Worm (Caenorhabditis elegans) whole organism, L2 larva: ENCODE measurements around the gene R03H10.11.

Source experiments
- C34F6.9 ChIP-seq: fragments of 150-350 bp; optimal IDR thresholded peaks from 2 replicates; lab custom pipeline; 2014; ENCODE audit warnings: missing biosample characterization, missing genetic modification characterization
- F13H6.1 ChIP-seq: sonication (generic microtip); optimal IDR thresholded peaks from 2 replicates; lab custom pipeline; 2016; ENCODE audit warnings: missing genetic modification characterization, missing compliant biosample characterization
- R02D3.7 ChIP-seq: fragments of 150-350 bp; optimal IDR thresholded peaks from 2 replicates; lab custom pipeline; 2014; ENCODE audit warnings: missing biosample characterization, missing genetic modification characterization
- Y55F3AM.14 ChIP-seq: fragments of 200-800 bp; sonication (Bioruptor generic); optimal IDR thresholded peaks from 2 replicates; lab custom pipeline; 2018; ENCODE audit warnings: mild to moderate bottlenecking, missing genetic modification characterization, missing compliant biosample characterization
- ZK546.5 ChIP-seq: sonication (generic microtip); optimal IDR thresholded peaks from 2 replicates; lab custom pipeline; 2017; ENCODE audit warnings: missing biosample characterization, missing genetic modification characterization
- alr-1 ChIP-seq: fragments of 150-350 bp; optimal IDR thresholded peaks from 2 replicates; lab custom pipeline; 2014; ENCODE audit warnings: missing biosample characterization, missing genetic modification characterization
- aly-2 ChIP-seq: fragments of 150-350 bp; optimal IDR thresholded peaks from 2 replicates; lab custom pipeline; 2014; ENCODE audit warnings: missing biosample characterization, missing genetic modification characterization
- ama-1 ChIP-seq: fragments of 150-350 bp; optimal IDR thresholded peaks from 2 replicates; lab custom pipeline; 2018; ENCODE audit warnings: inconsistent platforms
- blmp-1 ChIP-seq: sonication (generic microtip); optimal IDR thresholded peaks from 2 replicates; lab custom pipeline; 2017; ENCODE audit warnings: missing genetic modification characterization, mild to moderate bottlenecking, missing compliant biosample characterization, antibody characterized with exemption, moderate library complexity; ENCODE audit not compliant: insufficient read depth
- ceh-16 ChIP-seq: fragments of 150-350 bp; optimal IDR thresholded peaks from 2 replicates; lab custom pipeline; 2014; ENCODE audit warnings: missing biosample characterization, missing genetic modification characterization
- ceh-82 ChIP-seq: fragments of 150-350 bp; optimal IDR thresholded peaks from 2 replicates; lab custom pipeline; 2014; ENCODE audit warnings: missing biosample characterization, missing genetic modification characterization
- crh-2 ChIP-seq: sonication (generic microtip); optimal IDR thresholded peaks from 2 replicates; lab custom pipeline; 2017; ENCODE audit warnings: missing biosample characterization, missing genetic modification characterization
- dmd-4 ChIP-seq: sonication (generic microtip); optimal IDR thresholded peaks from 2 replicates; lab custom pipeline; 2017; ENCODE audit warnings: missing biosample characterization, missing genetic modification characterization
- egl-27 ChIP-seq: sonication (generic microtip); optimal IDR thresholded peaks from 3 replicates; lab custom pipeline; 2017; ENCODE audit warnings: missing biosample characterization, missing genetic modification reagents, missing genetic modification characterization
- elt-1 ChIP-seq: fragments of 150-350 bp; optimal IDR thresholded peaks from 2 replicates; lab custom pipeline; 2014; ENCODE audit warnings: missing biosample characterization, missing genetic modification characterization
- elt-3 ChIP-seq: sonication (generic microtip); optimal IDR thresholded peaks from 2 replicates; lab custom pipeline; 2017; ENCODE audit warnings: missing biosample characterization, missing genetic modification characterization
- fos-1 ChIP-seq: fragments of 150-350 bp; optimal IDR thresholded peaks from 2 replicates; lab custom pipeline; 2014; ENCODE audit warnings: missing biosample characterization, missing genetic modification characterization
- gmeb-1 ChIP-seq: fragments of 150-350 bp; optimal IDR thresholded peaks from 2 replicates; lab custom pipeline; 2014; ENCODE audit warnings: missing biosample characterization, missing genetic modification characterization
- lin-11 ChIP-seq: fragments of 150-350 bp; sonication (generic microtip); optimal IDR thresholded peaks from 2 replicates; lab custom pipeline; 2014; ENCODE audit warnings: missing biosample characterization, missing genetic modification characterization, inconsistent platforms, mixed read lengths
- lin-13 ChIP-seq: fragments of 150-350 bp; optimal IDR thresholded peaks from 2 replicates; lab custom pipeline; 2014; ENCODE audit warnings: missing biosample characterization, missing genetic modification reagents, missing genetic modification characterization
- lin-39 ChIP-seq: fragments of 150-350 bp; optimal IDR thresholded peaks from 2 replicates; lab custom pipeline; 2014; ENCODE audit warnings: missing biosample characterization, missing genetic modification reagents, missing genetic modification characterization
- lsy-2 ChIP-seq, 2 experiments: fragments of 150-350 bp in 1 of 2; sonication (generic microtip) in 1 of 2; optimal IDR thresholded peaks; 2 replicates each; lab custom pipeline; 2014 to 2017; ENCODE audit warnings: missing biosample characterization in 2 of 2, missing genetic modification characterization in 2 of 2
- mab-5 ChIP-seq: fragments of 150-350 bp; optimal IDR thresholded peaks from 2 replicates; lab custom pipeline; 2014; ENCODE audit warnings: missing biosample characterization, missing genetic modification characterization
- mbf-1 ChIP-seq: sonication (generic microtip); optimal IDR thresholded peaks from 2 replicates; lab custom pipeline; 2017; ENCODE audit warnings: missing biosample characterization, missing genetic modification characterization
- mdl-1 ChIP-seq, 2 experiments: fragments of 150-350 bp in 1 of 2; sonication (generic microtip) in 1 of 2; optimal IDR thresholded peaks; 2 replicates each; lab custom pipeline; 2017; ENCODE audit warnings: missing biosample characterization in 2 of 2, missing genetic modification characterization in 2 of 2
- nhr-10 ChIP-seq: sonication (generic microtip); optimal IDR thresholded peaks from 2 replicates; lab custom pipeline; 2017; ENCODE audit warnings: missing biosample characterization, missing genetic modification characterization
- nhr-11 ChIP-seq: fragments of 150-350 bp; optimal IDR thresholded peaks from 2 replicates; lab custom pipeline; 2014; ENCODE audit warnings: missing biosample characterization, missing genetic modification characterization
- nhr-12 ChIP-seq: fragments of 150-350 bp; optimal IDR thresholded peaks from 2 replicates; lab custom pipeline; 2014; ENCODE audit warnings: missing biosample characterization, missing genetic modification characterization
- nhr-129 ChIP-seq: fragments of 150-350 bp; optimal IDR thresholded peaks from 2 replicates; lab custom pipeline; 2014; ENCODE audit warnings: missing biosample characterization, missing genetic modification characterization
- nhr-21 ChIP-seq: fragments of 150-350 bp; optimal IDR thresholded peaks from 2 replicates; lab custom pipeline; 2014; ENCODE audit warnings: missing biosample characterization, missing genetic modification characterization
- nhr-23 ChIP-seq: fragments of 150-350 bp; optimal IDR thresholded peaks from 2 replicates; lab custom pipeline; 2014; ENCODE audit warnings: missing biosample characterization, missing genetic modification reagents, missing genetic modification characterization
- nhr-237 ChIP-seq: fragments of 150-350 bp; optimal IDR thresholded peaks from 2 replicates; lab custom pipeline; 2014; ENCODE audit warnings: missing biosample characterization, missing genetic modification characterization
- nhr-25 ChIP-seq: fragments of 150-350 bp; sonication (generic microtip); optimal IDR thresholded peaks from 3 replicates; lab custom pipeline; 2014; ENCODE audit warnings: missing biosample characterization, missing genetic modification characterization
- nhr-6 ChIP-seq: fragments of 150-350 bp; optimal IDR thresholded peaks from 2 replicates; lab custom pipeline; 2014; ENCODE audit warnings: missing biosample characterization, missing genetic modification characterization
- nhr-77 ChIP-seq: fragments of 150-350 bp; optimal IDR thresholded peaks from 2 replicates; lab custom pipeline; 2014; ENCODE audit warnings: missing biosample characterization, missing genetic modification characterization
- peb-1 ChIP-seq: fragments of 150-350 bp; optimal IDR thresholded peaks from 2 replicates; lab custom pipeline; 2014; ENCODE audit warnings: missing biosample characterization, missing genetic modification characterization
- sem-4 ChIP-seq: fragments of 150-350 bp; optimal IDR thresholded peaks from 2 replicates; lab custom pipeline; 2014; ENCODE audit warnings: missing biosample characterization, missing genetic modification reagents, missing genetic modification characterization
- skn-1 ChIP-seq: sonication (generic microtip); optimal IDR thresholded peaks from 2 replicates; lab custom pipeline; 2017; ENCODE audit warnings: missing biosample characterization, missing genetic modification characterization
- sma-3 ChIP-seq: sonication (generic microtip); optimal IDR thresholded peaks from 2 replicates; lab custom pipeline; 2016; ENCODE audit warnings: missing genetic modification reagents, missing genetic modification characterization, missing compliant biosample characterization
- sma-9 ChIP-seq, 2 experiments: fragments of 150-350 bp in 1 of 2; sonication (generic microtip) in 1 of 2; optimal IDR thresholded peaks; 2 replicates each; lab custom pipeline; 2014 to 2016; ENCODE audit warnings: missing genetic modification characterization in 2 of 2, mild to moderate bottlenecking in 1 of 2, missing biosample characterization in 1 of 2, missing compliant biosample characterization in 1 of 2, missing genetic modification reagents in 1 of 2, moderate library complexity in 1 of 2
- snpc-4 ChIP-seq: fragments of 150-350 bp; optimal IDR thresholded peaks from 2 replicates; lab custom pipeline; 2014; ENCODE audit warnings: missing biosample characterization, missing genetic modification characterization
- unc-39 ChIP-seq: fragments of 150-350 bp; optimal IDR thresholded peaks from 2 replicates; lab custom pipeline; 2014; ENCODE audit warnings: missing biosample characterization, missing genetic modification characterization
- unc-55 ChIP-seq: fragments of 150-350 bp; sonication (generic microtip); optimal IDR thresholded peaks from 3 replicates; lab custom pipeline; 2014; ENCODE audit warnings: missing biosample characterization, missing genetic modification reagents, missing genetic modification characterization
- unc-62 ChIP-seq: fragments of 150-350 bp; optimal IDR thresholded peaks from 2 replicates; lab custom pipeline; 2014; ENCODE audit warnings: missing biosample characterization, missing genetic modification reagents, missing genetic modification characterization
- zag-1 ChIP-seq: fragments of 150-350 bp; optimal IDR thresholded peaks from 2 replicates; lab custom pipeline; 2014; ENCODE audit warnings: missing biosample characterization, missing genetic modification characterization
- ztf-1 ChIP-seq: fragments of 200-800 bp; sonication (Bioruptor generic); conservative IDR thresholded peaks from 2 replicates; pipeline ENCODE4 v1.3.6; 2022; ENCODE audit warnings: missing genetic modification characterization, missing compliant biosample characterization
- ztf-11 ChIP-seq: sonication (generic microtip); optimal IDR thresholded peaks from 2 replicates; lab custom pipeline; 2017; ENCODE audit warnings: missing biosample characterization, missing genetic modification characterization
- ztf-4 ChIP-seq: fragments of 150-350 bp; optimal IDR thresholded peaks from 2 replicates; lab custom pipeline; 2014; ENCODE audit warnings: missing biosample characterization, missing genetic modification characterization

R03H10.11 gene

ce11 chrII:4151499-4152132 lies 30.8 kb upstream of the R03H10.11 start:
- TF ChIP-seq ztf-11 (tag; lab: Kevin White, UChicago), result no peak
- TF ChIP-seq sem-4 (tag; lab: Kevin White, UChicago), result no peak
- no peak for TF ChIP-seq peb-1 (tag; lab: Kevin White, UChicago)
- TF ChIP-seq nhr-23 (tag; lab: Kevin White, UChicago), result no peak
- no peak for TF ChIP-seq unc-55 (GFP tag; lab: Kevin White, UChicago)
- TF ChIP-seq ztf-1 (GFP tag; lab: Robert Waterston, UW), result no peak
- no peak for TF ChIP-seq ceh-82 (tag; lab: Kevin White, UChicago)
- no peak for TF ChIP-seq F13H6.1 (tag; lab: Kevin White, UChicago)
- TF ChIP-seq snpc-4, result no peak
- TF ChIP-seq nhr-10 (tag; lab: Kevin White, UChicago), result no peak
- no peak for TF ChIP-seq mdl-1 (tag; optimal IDR thresholded peaks at IDR 0.05; lab: Kevin White, UChicago)
- TF ChIP-seq skn-1 (tag; lab: Kevin White, UChicago), result no peak
- no peak for TF ChIP-seq mbf-1
- TF ChIP-seq ceh-16 (tag; lab: Kevin White, UChicago), result peak; percentile 39
- no peak for TF ChIP-seq elt-3
- TF ChIP-seq alr-1 (tag; lab: Kevin White, UChicago), result no peak
- TF ChIP-seq ama-1 (lab: Kevin White, UChicago), result no peak
- TF ChIP-seq nhr-237 (tag; lab: Kevin White, UChicago), result no peak
- TF ChIP-seq sma-3 (GFP tag; lab: Kevin White, UChicago), result peak; percentile 9
- TF ChIP-seq crh-2 (tag; lab: Kevin White, UChicago), result no peak
- TF ChIP-seq blmp-1, result peak; percentile 33
- TF ChIP-seq sma-9 (GFP tag; optimal IDR thresholded peaks at IDR 0.05; lab: Kevin White, UChicago), result no peak
- TF ChIP-seq sma-9 (tag; optimal IDR thresholded peaks at IDR 0.05; lab: Kevin White, UChicago), result no peak
- TF ChIP-seq nhr-11 (tag; lab: Kevin White, UChicago), result no peak
- no peak for TF ChIP-seq gmeb-1
- no peak for TF ChIP-seq lin-11 (tag; lab: Kevin White, UChicago)
- TF ChIP-seq nhr-6 (tag; lab: Kevin White, UChicago), result no peak
- no peak for TF ChIP-seq elt-1
- TF ChIP-seq nhr-25, result peak; percentile 87
- peak; percentile 26 for TF ChIP-seq nhr-129 (tag; lab: Kevin White, UChicago)
- no peak for TF ChIP-seq lsy-2 (tag; optimal IDR thresholded peaks at IDR 0.05; lab: Kevin White, UChicago)
- no peak for TF ChIP-seq egl-27
- peak; percentile 16 for TF ChIP-seq C34F6.9
- no peak for TF ChIP-seq unc-39 (tag; lab: Kevin White, UChicago)
- TF ChIP-seq ZK546.5, result no peak
- TF ChIP-seq nhr-12 (tag; lab: Kevin White, UChicago), result no peak
- TF ChIP-seq fos-1 (tag; lab: Kevin White, UChicago), result peak; percentile 31
- no peak for TF ChIP-seq aly-2 (tag; lab: Kevin White, UChicago)
- peak; percentile 17 for TF ChIP-seq nhr-21 (tag; lab: Kevin White, UChicago)
- TF ChIP-seq lin-13 (GFP tag; lab: Kevin White, UChicago), result no peak
- no peak for TF ChIP-seq lin-39 (tag; lab: Kevin White, UChicago)
- no peak for TF ChIP-seq mab-5 (tag; lab: Kevin White, UChicago)
- no peak for TF ChIP-seq dmd-4
- no peak for TF ChIP-seq nhr-77 (tag; lab: Kevin White, UChicago)
- no peak for TF ChIP-seq zag-1 (tag; lab: Kevin White, UChicago)
- TF ChIP-seq Y55F3AM.14 (GFP tag; lab: Kevin White, UChicago), result no peak
- TF ChIP-seq unc-62 (GFP tag; lab: Kevin White, UChicago), result no peak
- TF ChIP-seq ztf-4 (tag; lab: Kevin White, UChicago), result no peak
- no peak for TF ChIP-seq R02D3.7 (tag; lab: Kevin White, UChicago)
